Worm (Caenorhabditis elegans) whole organism, young adult: ENCODE measurements around the gene T13F2.4.
"Not testable (repeated sequence)": the region's sequence is repeated elsewhere in the genome, so short reads cannot be mapped to it uniquely, and the experiment has no call there.

ENCODE experiments used
- B0019.2 ChIP-seq: fragments of 200-800 bp; sonication (Bioruptor generic); conservative IDR thresholded peaks from 2 replicates; pipeline ENCODE4 v1.3.6; 2022; ENCODE audit warnings: missing genetic modification reagents, missing genetic modification characterization, missing compliant biosample characterization
- B0336.3 ChIP-seq: fragments of 200-800 bp; sonication (Bioruptor generic); IDR thresholded peaks from 2 replicates; pipeline ENCODE4 v1.3.6; 2022; ENCODE audit warnings: missing genetic modification characterization, missing compliant biosample characterization
- C06A6.2 ChIP-seq: fragments of 200-800 bp; sonication (Bioruptor generic); conservative IDR thresholded peaks from 2 replicates; pipeline ENCODE4 v1.3.6; 2022; ENCODE audit warnings: missing genetic modification characterization, missing compliant biosample characterization
- F37B4.10 ChIP-seq: fragments of 200-800 bp; sonication (Bioruptor generic); IDR thresholded peaks from 2 replicates; pipeline ENCODE4 v1.3.6; 2022; ENCODE audit warnings: missing genetic modification characterization, missing compliant biosample characterization
- F52B5.7 ChIP-seq: sonication (generic microtip); optimal IDR thresholded peaks from 2 replicates; lab custom pipeline; 2016; ENCODE audit warnings: mild to moderate bottlenecking, missing genetic modification characterization, missing compliant biosample characterization
- Y53F4B.3 ChIP-seq: fragments of 200-800 bp; sonication (Bioruptor generic); IDR thresholded peaks from 2 replicates; pipeline ENCODE4 v1.3.6; 2022; ENCODE audit warnings: missing genetic modification reagents, missing genetic modification characterization, missing compliant biosample characterization
- ZK185.1 ChIP-seq: sonication (generic microtip); optimal IDR thresholded peaks from 2 replicates; lab custom pipeline; 2016; ENCODE audit warnings: mild to moderate bottlenecking, missing genetic modification characterization, missing compliant biosample characterization; ENCODE audit not compliant: poor library complexity, severe bottlenecking
- athp-1 ChIP-seq: sonication (generic microtip); optimal IDR thresholded peaks from 2 replicates; lab custom pipeline; 2017; ENCODE audit warnings: mild to moderate bottlenecking, missing genetic modification characterization, missing compliant biosample characterization
- egrh-3 ChIP-seq: fragments of 200-800 bp; sonication (Bioruptor generic); IDR thresholded peaks from 2 replicates; pipeline ENCODE4 v1.3.6; 2022; ENCODE audit warnings: missing genetic modification reagents, missing genetic modification characterization, missing compliant biosample characterization
- fkh-3 ChIP-seq: sonication (generic microtip); optimal IDR thresholded peaks from 2 replicates; lab custom pipeline; 2016; ENCODE audit warnings: mild to moderate bottlenecking, missing genetic modification characterization, missing compliant biosample characterization
- pbrm-1 ChIP-seq: fragments of 200-800 bp; sonication (Bioruptor generic); IDR thresholded peaks from 2 replicates; pipeline ENCODE4 v1.3.6; 2022; ENCODE audit warnings: missing genetic modification reagents, missing genetic modification characterization, missing compliant biosample characterization
- rcor-1 ChIP-seq: fragments of 200-800 bp; sonication (Bioruptor generic); IDR thresholded peaks from 2 replicates; pipeline ENCODE4 v1.3.6; 2022; ENCODE audit warnings: missing genetic modification reagents, missing genetic modification characterization, missing compliant biosample characterization
- tbx-9 ChIP-seq: sonication (generic microtip); optimal IDR thresholded peaks from 2 replicates; lab custom pipeline; 2016; ENCODE audit warnings: borderline replicate concordance, missing genetic modification characterization, inconsistent platforms, missing compliant biosample characterization
- zim-3 ChIP-seq: sonication (generic microtip); optimal IDR thresholded peaks from 2 replicates; lab custom pipeline; 2017; ENCODE audit warnings: mild to moderate bottlenecking, missing genetic modification characterization, moderate library complexity, missing compliant biosample characterization
- ztf-3 ChIP-seq: fragments of 200-800 bp; sonication (Bioruptor generic); optimal IDR thresholded peaks from 2 replicates; lab custom pipeline; 2018; ENCODE audit warnings: mild to moderate bottlenecking, missing genetic modification characterization, missing compliant biosample characterization

Gene T13F2.4

ce11 chrIV:9837349-9837748 lies 47.8 kb downstream of the T13F2.4 start, which contains the start of gene msp-10:
TSS of gene msp-10 (plus strand) at chrIV:9837649.
- not testable (repeated sequence) for TF ChIP-seq F37B4.10 (GFP tag; lab: Robert Waterston, UW); athp-1 (tag; lab: Kevin White, UChicago); B0019.2

DNA sequence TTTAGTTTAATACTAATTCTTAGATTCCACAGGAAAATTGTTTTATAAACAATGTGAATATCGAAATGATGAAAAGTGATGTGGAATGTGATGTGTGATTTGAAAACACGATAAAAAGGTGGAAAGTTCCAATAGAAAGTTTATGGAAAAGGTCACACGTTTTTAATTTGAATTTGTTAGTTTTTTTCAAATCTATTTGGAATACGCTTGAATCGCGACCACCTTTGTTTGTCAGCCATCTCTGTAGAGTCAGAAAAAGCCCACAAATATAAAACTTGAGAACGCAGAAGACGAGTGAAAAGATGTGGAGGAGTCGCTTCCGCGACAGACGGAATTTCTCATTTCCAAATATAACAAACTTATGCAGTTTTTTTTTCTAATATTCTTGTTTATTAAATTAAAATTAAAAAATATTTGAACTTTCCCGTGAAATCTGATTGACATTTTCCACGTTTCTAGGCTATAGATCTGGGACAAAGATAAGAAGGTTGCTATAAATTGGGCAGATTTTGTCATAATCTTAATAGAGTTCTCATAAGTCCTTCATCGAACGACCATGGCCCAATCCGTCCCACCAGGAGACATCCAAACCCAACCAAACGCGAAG lies 51.5 kb downstream of the T13F2.4 start, which contains the start of the genes kin-24 and msp-56:
TSS of gene kin-24 (minus strand) at position 101 of the 607 bp plus-strand sequence.
TSS of gene msp-56 (plus strand) at position 557 of the 607 bp plus-strand sequence.
- TF ChIP-seq zim-3 (tag; lab: Kevin White, UChicago) = no peak
- TF ChIP-seq ztf-3 = no peak
- no peak for TF ChIP-seq F52B5.7
- no peak for TF ChIP-seq C06A6.2 (GFP tag; lab: Robert Waterston, UW)
- no peak for TF ChIP-seq egrh-3 (GFP tag; lab: Robert Waterston, UW)
- TF ChIP-seq fkh-3 (tag; lab: Kevin White, UChicago) = no peak
- no peak for TF ChIP-seq B0336.3 (GFP tag; lab: Robert Waterston, UW)
- TF ChIP-seq pbrm-1 (GFP tag; lab: Robert Waterston, UW) = no peak
- no peak for TF ChIP-seq rcor-1 (GFP tag; lab: Robert Waterston, UW)
- no peak for TF ChIP-seq ZK185.1 (tag; lab: Kevin White, UChicago)
- TF ChIP-seq Y53F4B.3 (GFP tag; lab: Robert Waterston, UW) = no peak
- TF ChIP-seq tbx-9 (tag; lab: Kevin White, UChicago) = no peak
